Fruit fly (Drosophila melanogaster) Kc167 (cell line): Measurements from ENCODE around the gene Rab9.

Source experiments
- Myc ChIP-seq: fragments of >200 bp; optimal IDR thresholded peaks from 2 replicates; lab custom pipeline; 2017; ENCODE audit warnings: missing external identifiers
- Sin3A ChIP-seq: fragments of >200 bp; optimal IDR thresholded peaks from 2 replicates; lab custom pipeline; 2018; ENCODE audit warnings: missing external identifiers
- h ChIP-seq: fragments of >200 bp; optimal IDR thresholded peaks from 3 replicates; lab custom pipeline; 2018; ENCODE audit warnings: missing external identifiers
- insv ChIP-seq: fragments of >200 bp; optimal IDR thresholded peaks from 3 replicates; lab custom pipeline; 2018; ENCODE audit warnings: missing external identifiers
- psq ChIP-seq: fragments of >200 bp; optimal IDR thresholded peaks from 2 replicates; lab custom pipeline; 2017; ENCODE audit warnings: missing external identifiers
- ttk ChIP-seq: sonication (Bioruptor generic); optimal IDR thresholded peaks from 2 replicates; lab custom pipeline; 2017; ENCODE audit warnings: missing external identifiers

DNA sequence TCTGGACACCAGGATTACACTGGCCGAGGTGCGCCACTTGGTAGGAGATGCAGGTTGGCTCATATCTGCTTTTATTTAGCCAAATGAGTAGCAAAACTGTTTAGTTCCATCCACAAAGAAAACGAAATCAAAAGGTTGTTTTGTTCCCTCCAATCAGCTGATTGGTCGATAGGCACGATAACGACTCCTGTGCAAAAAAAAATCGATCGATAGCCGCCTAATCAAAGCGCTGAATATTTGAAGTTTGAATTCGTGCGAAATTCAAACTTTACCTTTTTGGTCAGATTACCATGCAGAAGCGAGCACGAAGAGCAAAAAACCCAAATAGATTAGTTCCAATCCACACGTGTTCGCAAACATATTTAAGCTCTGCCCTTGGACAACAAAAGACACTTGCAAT is 52.2 kb downstream of the Rab9 start, which contains the start of the genes CG10195 and CG13084:
- TF ChIP-seq ttk (lab: Kevin White, UChicago) (no peak), h (lab: Kevin White, UChicago) (no peak), Sin3A (lab: Kevin White, UChicago) (no peak), insv (no peak), psq (no peak), Myc (lab: Kevin White, UChicago) (no peak)
